Worm (Caenorhabditis elegans): ENCODE data around the gene fbxb-31.

fbxb-31 gene

DNA sequence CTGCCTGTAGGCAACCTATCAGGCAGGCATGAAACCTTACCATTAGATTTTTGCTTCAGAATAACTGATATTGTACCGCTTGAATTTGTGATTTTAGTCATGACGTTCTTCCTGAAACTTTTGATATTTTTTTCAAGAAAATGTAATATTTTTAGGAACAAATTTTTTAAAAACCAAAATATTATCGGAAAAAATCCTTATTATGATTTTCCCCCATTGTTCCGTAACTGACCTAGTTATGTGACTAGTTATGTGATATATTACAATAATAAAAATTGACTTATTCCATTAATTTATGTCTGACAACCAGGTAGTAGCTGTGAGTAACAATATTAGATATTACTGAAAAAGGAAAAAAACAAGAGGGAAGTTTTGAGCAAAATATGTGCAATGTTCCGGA, 31.8 kb upstream of the fbxb-31 start, which contains the start of gene srx-98:
Gene srx-98 (minus strand): TSS at position 101 of the 400 bp plus-strand sequence.
- TF ChIP-seq sea-2 (GFP tag; optimal IDR thresholded peaks at IDR 0.05) (no peak), ceh-82 (tag; optimal IDR thresholded peaks at IDR 0.05) (no peak), pha-4 (tag; optimal IDR thresholded peaks at IDR 0.05) (no peak), elt-1 (tag; optimal IDR thresholded peaks at IDR 0.05) (no peak), ceh-9 (tag; optimal IDR thresholded peaks at IDR 0.05) (no peak), elt-3 (tag; optimal IDR thresholded peaks at IDR 0.05) (no peak), nhr-28 (tag; optimal IDR thresholded peaks at IDR 0.05) (no peak), hmg-11 (tag; optimal IDR thresholded peaks at IDR 0.05) (no peak), nhr-77 (tag; optimal IDR thresholded peaks at IDR 0.05) (no peak), fkh-2 (tag; optimal IDR thresholded peaks at IDR 0.05) (no peak), pqm-1 (tag; optimal IDR thresholded peaks at IDR 0.05) (no peak), nhr-12 (tag; optimal IDR thresholded peaks at IDR 0.05) (no peak), egl-27 (tag; optimal IDR thresholded peaks at IDR 0.05) (no peak), zag-1 (tag; optimal IDR thresholded peaks at IDR 0.05) (no peak), nhr-11 (tag; optimal IDR thresholded peaks at IDR 0.05) (no peak), ama-1 (optimal IDR thresholded peaks at IDR 0.05) (no peak), lin-15B (tag; optimal IDR thresholded peaks at IDR 0.05) (no peak), lin-39 (tag; optimal IDR thresholded peaks at IDR 0.05) (no peak), skn-1 (tag; optimal IDR thresholded peaks at IDR 0.05) (no peak), nhr-67 (tag; optimal IDR thresholded peaks at IDR 0.05) (no peak)

DNA sequence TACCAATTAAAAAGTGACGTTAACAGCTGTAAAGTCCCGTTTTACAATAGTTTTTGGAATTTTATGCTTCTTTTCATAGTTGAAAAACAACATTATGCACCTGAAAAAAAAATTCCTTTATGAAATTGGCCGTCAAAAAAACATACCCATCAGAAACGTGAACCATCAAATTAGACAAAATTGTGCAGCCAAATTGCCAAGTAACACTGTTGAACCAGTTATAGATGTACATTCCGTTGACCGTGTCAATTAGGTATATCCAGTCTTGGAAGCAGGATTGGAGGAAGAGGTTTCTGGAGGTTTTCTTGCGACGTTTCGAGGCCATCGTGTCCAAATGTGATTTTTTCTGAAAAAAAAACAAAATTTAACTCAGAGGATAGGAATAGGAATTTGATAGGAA, 30.2 kb upstream of the fbxb-31 start, which contains the start of gene srx-97:
Gene srx-97 (minus strand): TSS at position 101 of the 400 bp plus-strand sequence.
- TF ChIP-seq lin-15B (tag; optimal IDR thresholded peaks at IDR 0.05), result no peak
- TF ChIP-seq nhr-76 (tag; optimal IDR thresholded peaks at IDR 0.05), result no peak

DNA sequence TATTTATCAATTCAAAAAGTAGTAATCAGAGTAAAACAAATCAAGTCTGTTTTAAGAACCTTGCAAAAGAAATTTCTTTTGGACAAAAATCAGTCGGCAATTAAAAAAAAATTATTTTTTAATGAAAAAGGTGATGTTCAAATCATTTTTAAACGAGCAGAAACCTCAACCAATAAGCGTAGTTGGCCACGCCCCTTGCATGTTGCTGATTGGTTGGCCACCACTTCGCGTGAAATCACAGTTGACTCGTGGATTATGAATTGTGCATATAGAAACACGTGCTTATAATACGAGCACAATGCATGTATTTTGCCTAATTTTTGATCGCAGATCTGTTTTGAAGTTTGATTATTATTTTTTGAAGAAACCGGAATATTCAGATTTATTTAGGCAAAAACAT, 26.0 kb upstream of the fbxb-31 start:
- TF ChIP-seq nfya-1 (tag; optimal IDR thresholded peaks at IDR 0.05; ENCODE audit: insufficient read depth), result peak; percentile 55
- TF ChIP-seq mml-1 (tag; optimal IDR thresholded peaks at IDR 0.05), result no peak

- TF ChIP-seq ceh-16 (tag; optimal IDR thresholded peaks at IDR 0.05) (no peak), mdl-1 (tag; optimal IDR thresholded peaks at IDR 0.05) (no peak), snpc-4 (tag; optimal IDR thresholded peaks at IDR 0.05) (no peak), fos-1 (tag; optimal IDR thresholded peaks at IDR 0.05) (no peak), elt-3 (tag; optimal IDR thresholded peaks at IDR 0.05) (no peak), lin-39 (tag; optimal IDR thresholded peaks at IDR 0.05) (no peak), nhr-28 (tag; optimal IDR thresholded peaks at IDR 0.05) (no peak), nhr-43 (tag; optimal IDR thresholded peaks at IDR 0.05; ENCODE audit: poor library complexity, severe bottlenecking) (no peak), unc-62 (GFP tag; optimal IDR thresholded peaks at IDR 0.05) (no peak), fkh-2 (tag; optimal IDR thresholded peaks at IDR 0.05) (no peak), elt-1 (tag; optimal IDR thresholded peaks at IDR 0.05) (no peak), nhr-11 (tag; optimal IDR thresholded peaks at IDR 0.05) (no peak), sea-2 (GFP tag; optimal IDR thresholded peaks at IDR 0.05) (no peak), ceh-28 (tag; optimal IDR thresholded peaks at IDR 0.05) (no peak), nhr-25 (tag; optimal IDR thresholded peaks at IDR 0.05) (no peak), eor-1 (tag; optimal IDR thresholded peaks at IDR 0.05) (no peak)
Observed at ce11 chrII:3664470-3664869, 25.3 kb upstream of the fbxb-31 start, which contains the start of gene F19B10.3. Gene F19B10.3, plus strand, starts transcription at chrII:3664770.

DNA sequence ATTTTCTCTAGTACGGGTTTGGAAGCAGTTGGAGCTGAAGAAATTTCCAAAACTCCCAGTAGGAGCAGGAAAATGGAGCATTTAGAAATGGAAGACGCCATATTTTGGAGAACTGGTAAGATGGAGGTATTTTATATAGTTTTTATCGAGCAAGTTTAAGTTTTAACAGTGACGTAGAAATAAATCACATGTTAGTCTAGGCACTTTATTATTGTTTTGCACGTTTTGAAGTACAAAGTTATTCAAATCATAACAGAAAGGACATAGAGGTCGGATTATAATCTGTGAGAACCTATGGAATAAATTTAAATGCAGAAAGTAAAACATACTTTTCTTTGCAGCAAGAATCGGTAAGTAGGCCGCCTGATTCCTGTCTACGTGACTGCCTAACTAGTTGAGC, 24.7 kb upstream of the fbxb-31 start, which contains the start of gene F19B10.6:
Gene F19B10.6 (minus strand): TSS at position 101 of the 400 bp plus-strand sequence.
- TF ChIP-seq ztf-4 (tag; optimal IDR thresholded peaks at IDR 0.05), result no peak
- no peak for TF ChIP-seq pqm-1 (tag; optimal IDR thresholded peaks at IDR 0.05)
- no peak for TF ChIP-seq nhr-67 (tag; optimal IDR thresholded peaks at IDR 0.05)
- TF ChIP-seq jun-1 (tag; optimal IDR thresholded peaks at IDR 0.05), result no peak
- no peak for TF ChIP-seq lin-15B (tag; optimal IDR thresholded peaks at IDR 0.05)

DNA sequence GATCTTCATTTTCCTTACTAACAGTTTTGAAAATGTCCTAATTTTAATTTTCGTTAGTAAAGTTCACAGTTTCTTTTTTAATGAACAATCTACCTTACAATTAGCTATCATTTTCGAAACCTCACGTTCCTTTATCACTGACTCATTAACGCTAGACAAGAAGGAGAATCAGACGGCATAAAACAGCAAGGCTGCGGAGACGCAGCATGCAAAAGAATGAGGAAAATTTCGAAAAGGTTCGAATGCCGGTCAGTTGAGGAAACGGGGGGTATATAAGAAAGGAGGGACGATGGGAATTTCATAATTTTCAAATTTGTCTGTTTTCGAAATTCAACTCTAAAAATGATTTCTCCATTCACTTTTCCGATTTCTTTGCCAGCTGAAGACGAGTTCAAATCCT, 22.8 kb upstream of the fbxb-31 start, which contains the start of gene F19B10.13:
Gene F19B10.13 (plus strand): TSS at position 343 of the 400 bp plus-strand sequence.
- no peak for TF ChIP-seq aly-2 (tag; optimal IDR thresholded peaks at IDR 0.05)
- TF ChIP-seq ZK546.5 (tag; optimal IDR thresholded peaks at IDR 0.05), result no peak
- TF ChIP-seq egl-5 (tag; optimal IDR thresholded peaks at IDR 0.05), result no peak
- TF ChIP-seq elt-1 (tag; optimal IDR thresholded peaks at IDR 0.05), result no peak
- TF ChIP-seq elt-3 (tag; optimal IDR thresholded peaks at IDR 0.05), result peak in 1 of 3 experiments; percentile 41
- TF ChIP-seq snpc-4 (tag; optimal IDR thresholded peaks at IDR 0.05), result no peak
- peak; percentile 70 for TF ChIP-seq elt-2 (tag; optimal IDR thresholded peaks at IDR 0.05)
- TF ChIP-seq daf-12 (tag; optimal IDR thresholded peaks at IDR 0.05), result no peak
- TF ChIP-seq nfya-1 (tag; optimal IDR thresholded peaks at IDR 0.05; ENCODE audit: insufficient read depth), result peak; percentile 14
- TF ChIP-seq fkh-2 (tag; optimal IDR thresholded peaks at IDR 0.05), result no peak
- no peak for TF ChIP-seq unc-39 (tag; optimal IDR thresholded peaks at IDR 0.05)
- peak; percentile 56 for TF ChIP-seq pqm-1 (tag; optimal IDR thresholded peaks at IDR 0.05)

All from whole organism, L3 larva.